Fruit fly (Drosophila melanogaster): ENCODE data around the gene RpL24.

RpL24 gene

DNA sequence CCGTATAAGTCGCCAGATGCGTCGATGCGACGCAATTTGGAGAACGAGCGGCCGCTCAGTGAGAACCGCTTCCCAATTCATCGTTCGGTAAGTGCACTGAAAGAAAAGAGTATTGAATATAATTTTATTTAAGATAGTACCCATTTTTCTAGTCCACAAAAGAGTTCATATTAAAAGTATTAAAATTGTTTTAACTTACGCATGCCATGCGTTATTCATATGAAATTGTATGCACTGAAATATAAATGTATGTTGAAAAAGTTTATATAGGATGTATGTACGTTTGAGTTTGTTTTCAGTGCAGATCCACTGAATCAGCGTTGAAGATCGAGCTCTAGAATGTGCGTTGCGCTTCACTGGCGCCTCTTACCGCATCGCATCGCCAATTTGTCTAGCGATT, 4.6 kb upstream of the RpL24 start (continued):
- TF ChIP-seq fd59A (GFP tag; optimal IDR thresholded peaks at IDR 0.05) (no peak), CG6276 (GFP tag; optimal IDR thresholded peaks at IDR 0.05) (no peak), CG4318 (GFP tag; optimal IDR thresholded peaks at IDR 0.05) (no peak), Lpt (GFP tag; optimal IDR thresholded peaks at IDR 0.05) (no peak), cyc (GFP tag; optimal IDR thresholded peaks at IDR 0.05) (no peak), CG34406 (GFP tag; optimal IDR thresholded peaks at IDR 0.05) (no peak), CG8319 (GFP tag; optimal IDR thresholded peaks at IDR 0.05) (no peak)

DNA sequence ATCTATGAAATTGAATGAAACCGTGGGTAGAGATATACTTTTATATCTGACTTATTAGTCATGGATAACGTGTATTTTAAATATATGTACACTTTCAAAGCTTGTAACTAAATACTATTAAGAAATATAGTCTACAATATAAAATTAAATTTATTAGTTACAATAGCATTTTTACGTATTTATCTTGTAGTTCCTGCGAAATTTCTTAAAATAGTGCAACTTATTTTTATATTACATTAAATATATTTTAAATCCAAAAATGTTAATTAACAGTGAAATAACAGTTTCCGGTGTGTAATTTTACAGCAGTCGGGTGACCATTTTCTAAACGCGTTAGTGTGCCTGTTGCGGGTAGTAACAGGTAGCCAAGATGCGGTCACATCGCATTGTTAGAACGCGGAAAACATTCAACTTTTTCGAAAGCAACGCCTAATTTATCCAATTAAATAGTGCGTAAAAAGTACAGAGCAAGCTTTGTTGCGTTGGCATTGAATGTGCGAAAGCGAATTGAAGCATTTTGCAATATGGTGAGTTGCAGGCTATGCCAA, 3.8 kb upstream of the RpL24 start, which contains the start of the genes CG10859 and CG7110:
Gene CG10859 (minus strand): TSS at position 51 of the 548 bp plus-strand sequence.
Gene CG7110 (plus strand): TSS at position 378 of the 548 bp plus-strand sequence.
- TF ChIP-seq topi (GFP tag; optimal IDR thresholded peaks at IDR 0.05) (peak; percentile 27), CG34406 (GFP tag; optimal IDR thresholded peaks at IDR 0.05) (peak; percentile 25), Eip78C (GFP tag) (peak; percentile 83), eg (GFP tag; IDR thresholded peaks at IDR 0.05) (no peak), Smox (GFP tag; optimal IDR thresholded peaks at IDR 0.05) (no peak), ss (GFP tag; optimal IDR thresholded peaks at IDR 0.05) (peak in 1 of 2 experiments; percentile 40), CG3032 (tag; optimal IDR thresholded peaks at IDR 0.05) (peak; percentile 12), cyc (GFP tag; optimal IDR thresholded peaks at IDR 0.05) (peak; percentile 2), lz (GFP tag; optimal IDR thresholded peaks at IDR 0.05) (peak; percentile 25), spab (GFP tag; optimal IDR thresholded peaks at IDR 0.05) (no peak), OdsH (GFP tag; optimal IDR thresholded peaks at IDR 0.05) (peak; percentile 19), CG32006 (GFP tag; optimal IDR thresholded peaks at IDR 0.05) (no peak), esn (GFP tag; optimal IDR thresholded peaks at IDR 0.05) (peak; percentile 27), pdm3 (GFP tag; optimal IDR thresholded peaks at IDR 0.05) (no peak), Eip93F (GFP tag; optimal IDR thresholded peaks at IDR 0.05) (no peak), CG10669 (GFP tag; optimal IDR thresholded peaks at IDR 0.05) (peak; percentile 10), Lpt (GFP tag; optimal IDR thresholded peaks at IDR 0.05) (no peak), CG11902 (GFP tag; optimal IDR thresholded peaks at IDR 0.05) (no peak), CG8632 (GFP tag; optimal IDR thresholded peaks at IDR 0.05) (peak; percentile 3), CG3919 (GFP tag; optimal IDR thresholded peaks at IDR 0.05) (peak; percentile 26), Sox102F (GFP tag; optimal IDR thresholded peaks at IDR 0.05) (peak; percentile 12), Met (GFP tag; optimal IDR thresholded peaks at IDR 0.05) (peak; percentile 33)

DNA sequence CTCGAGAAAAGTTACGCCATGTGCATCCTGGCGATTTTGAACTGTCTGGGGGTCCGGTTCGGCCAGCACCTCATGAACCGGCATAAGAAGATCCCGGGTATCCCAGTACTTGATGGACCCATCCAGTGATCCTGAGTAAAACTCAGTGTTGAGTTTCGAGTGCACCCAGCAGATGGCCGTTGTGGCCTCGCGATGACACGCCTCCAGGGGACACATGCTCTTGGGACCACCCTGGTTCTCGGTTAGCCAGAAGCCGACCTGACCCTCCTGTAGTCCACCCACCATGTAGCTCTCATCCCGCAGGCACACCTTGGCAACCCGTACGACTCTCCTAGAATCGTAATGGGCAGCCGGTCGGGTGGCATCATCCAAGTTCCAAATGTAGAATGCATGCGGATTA, 2.5 kb upstream of the RpL24 start:
- TF ChIP-seq pdm3 (GFP tag; optimal IDR thresholded peaks at IDR 0.05) (no peak), CG1621 (tag; optimal IDR thresholded peaks at IDR 0.05) (no peak)

DNA sequence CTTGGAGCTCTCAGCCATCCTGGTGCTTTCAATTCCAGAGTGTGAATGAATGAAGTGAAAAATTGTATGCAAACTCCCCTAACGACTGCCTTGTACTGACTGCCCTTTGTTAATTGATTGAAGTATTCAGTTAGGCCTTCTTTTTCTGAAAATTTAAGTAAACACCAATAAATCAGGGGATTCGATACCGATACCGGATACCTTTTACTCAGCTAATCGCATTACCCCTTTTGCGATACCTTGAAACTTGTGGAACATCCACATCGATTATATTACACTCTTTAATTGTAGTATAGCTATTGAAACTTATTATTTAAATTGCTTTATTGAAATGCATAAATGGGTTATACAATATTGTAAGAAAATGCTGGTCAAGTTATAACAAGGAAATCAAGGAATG, 1.2 kb upstream of the RpL24 start, which contains the start of gene CG16957:
Gene CG16957 (minus strand): TSS at position 101 of the 400 bp plus-strand sequence.
- TF ChIP-seq lz (GFP tag; optimal IDR thresholded peaks at IDR 0.05) = no peak
- TF ChIP-seq pdm3 (GFP tag; optimal IDR thresholded peaks at IDR 0.05) = no peak
- no peak for TF ChIP-seq Sox102F (GFP tag; optimal IDR thresholded peaks at IDR 0.05)
- no peak for TF ChIP-seq CG11762 (GFP tag; optimal IDR thresholded peaks at IDR 0.05; ENCODE audit: insufficient read depth)
- no peak for TF ChIP-seq CG3032 (tag; optimal IDR thresholded peaks at IDR 0.05)
- TF ChIP-seq salr (GFP tag; optimal IDR thresholded peaks at IDR 0.05) = no peak
- no peak for TF ChIP-seq Met (GFP tag; optimal IDR thresholded peaks at IDR 0.05)
- TF ChIP-seq CG15336 (GFP tag; IDR thresholded peaks at IDR 0.05) = no peak
- TF ChIP-seq Blimp-1 (GFP tag; optimal IDR thresholded peaks at IDR 0.05) = no peak
- TF ChIP-seq fd85E (GFP tag; optimal IDR thresholded peaks at IDR 0.05) = no peak

DNA sequence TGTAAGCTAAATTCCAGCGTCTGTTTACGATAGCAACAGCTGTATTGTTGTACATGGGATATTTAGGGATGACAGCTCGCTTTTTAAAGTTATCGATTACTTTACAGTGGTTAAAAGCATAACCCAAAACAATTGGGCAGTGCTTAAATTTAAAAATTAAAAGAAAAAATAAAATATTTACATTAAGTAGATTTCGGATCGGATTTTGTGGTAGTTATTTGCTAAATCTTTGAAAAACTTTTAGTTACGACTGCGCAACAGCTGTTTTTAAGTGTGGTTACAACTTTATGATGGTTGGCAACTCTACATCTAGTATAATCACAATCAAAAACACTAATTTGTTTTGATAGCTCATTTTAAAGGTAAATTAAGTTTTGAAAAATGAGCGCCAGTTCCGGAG, 7.7 kb downstream of the RpL24 start, which contains the start of the genes Ing5 and CG7099:
Gene Ing5 (minus strand): TSS at position 58 of the 400 bp plus-strand sequence.
Gene CG7099 (plus strand): TSS at position 317 of the 400 bp plus-strand sequence.
- TF ChIP-seq ss (GFP tag; optimal IDR thresholded peaks at IDR 0.05) = peak in 1 of 2 experiments; percentile 89
- peak; percentile 95 for TF ChIP-seq Hr39 (GFP tag; optimal IDR thresholded peaks at IDR 0.05)
- no peak for TF ChIP-seq fd85E (GFP tag; optimal IDR thresholded peaks at IDR 0.05)
- peak; percentile 78 for TF ChIP-seq Blimp-1 (GFP tag; optimal IDR thresholded peaks at IDR 0.05)
- peak; percentile 96 for TF ChIP-seq CG34406 (GFP tag; optimal IDR thresholded peaks at IDR 0.05)
- peak; percentile 82 for TF ChIP-seq CG6854 (GFP tag; optimal IDR thresholded peaks at IDR 0.05)
- TF ChIP-seq CG11902 (GFP tag; optimal IDR thresholded peaks at IDR 0.05) = peak; percentile 94
- peak; percentile 89 for TF ChIP-seq CG15336 (GFP tag; IDR thresholded peaks at IDR 0.05)
- TF ChIP-seq CG8319 (GFP tag; optimal IDR thresholded peaks at IDR 0.05) = peak; percentile 90
- peak; percentile 95 for TF ChIP-seq pdm3 (GFP tag; optimal IDR thresholded peaks at IDR 0.05)
- TF ChIP-seq Sox15 (GFP tag; optimal IDR thresholded peaks at IDR 0.05) = peak; percentile 94
- TF ChIP-seq Hr38 (GFP tag; optimal IDR thresholded peaks at IDR 0.05) = peak; percentile 19
- peak; percentile 90 for TF ChIP-seq CG11294 (GFP tag; IDR thresholded peaks at IDR 0.05)
- peak; percentile 93 for TF ChIP-seq Ets21C (GFP tag; optimal IDR thresholded peaks at IDR 0.05)
- peak; percentile 84 for TF ChIP-seq fd59A (GFP tag; optimal IDR thresholded peaks at IDR 0.05)
- TF ChIP-seq Ets96B (tag; optimal IDR thresholded peaks at IDR 0.05) = peak; percentile 94
- TF ChIP-seq Eip75B (GFP tag; optimal IDR thresholded peaks at IDR 0.05) = peak; percentile 93
- peak; percentile 92 for TF ChIP-seq CG11762 (GFP tag; optimal IDR thresholded peaks at IDR 0.05; ENCODE audit: insufficient read depth)
- TF ChIP-seq salr (GFP tag; optimal IDR thresholded peaks at IDR 0.05) = peak; percentile 88 to 92
- peak; percentile 92 for TF ChIP-seq Eip93F (GFP tag; optimal IDR thresholded peaks at IDR 0.05)
- no peak for TF ChIP-seq vri (GFP tag; optimal IDR thresholded peaks at IDR 0.05)

Measured in whole organism, prepupa.